Worm (Caenorhabditis elegans): ENCODE results near the gene nspc-10.

ce11 chrX:12298324-12298723 lies 45.1 kb upstream of the nspc-10 start, which contains the start of gene W06D11.3:
- no peak for TF ChIP-seq flt-1 (GFP tag; IDR thresholded peaks at IDR 0.05)
- TF ChIP-seq tab-1 (GFP tag; IDR thresholded peaks at IDR 0.05), result no peak
- no peak for TF ChIP-seq cog-1 (tag; optimal IDR thresholded peaks at IDR 0.05)
- TF ChIP-seq klf-2 (GFP tag; conservative IDR thresholded peaks at IDR 0.05), result no peak
- no peak for TF ChIP-seq ref-1 (GFP tag; conservative IDR thresholded peaks at IDR 0.05)
- TF ChIP-seq ztf-29 (GFP tag; IDR thresholded peaks at IDR 0.05), result no peak
- TF ChIP-seq T22C8.4 (GFP tag; IDR thresholded peaks at IDR 0.05), result no peak
- no peak for TF ChIP-seq ztf-23 (GFP tag; IDR thresholded peaks at IDR 0.05)

All from whole organism, midembryonic.